Worm (Caenorhabditis elegans): Measurements from ENCODE around the gene K07E1.1.
A peak's percentile ranks its signal among the peaks of the same experiment; 100 is the strongest.

Gene K07E1.1

ce11 chrII:4518300-4518907 lies 32.5 kb upstream of the K07E1.1 start, which contains the start of gene hlh-1:
Gene hlh-1 (plus strand): TSS chrII:4518574.
- TF ChIP-seq lsy-2 (tag; optimal IDR thresholded peaks at IDR 0.05) (peak; percentile 77 to 94), blmp-1 (tag; optimal IDR thresholded peaks at IDR 0.05) (no peak), C16A3.4 (tag; optimal IDR thresholded peaks at IDR 0.05) (no peak), nhr-20 (tag; optimal IDR thresholded peaks at IDR 0.05) (peak; percentile 21), ets-5 (GFP tag; IDR thresholded peaks at IDR 0.05) (no peak), swsn-7 (tag; optimal IDR thresholded peaks at IDR 0.05) (peak; percentile 23), pqm-1 (tag; optimal IDR thresholded peaks at IDR 0.05) (no peak), aha-1 (tag; optimal IDR thresholded peaks at IDR 0.05) (no peak), unc-86 (tag; optimal IDR thresholded peaks at IDR 0.05) (no peak), ceh-88 (GFP tag; IDR thresholded peaks at IDR 0.05) (no peak), snu-23 (GFP tag; optimal IDR thresholded peaks at IDR 0.05) (peak; percentile 53), sptf-1 (tag; optimal IDR thresholded peaks at IDR 0.05) (no peak), ceh-63 (GFP tag; optimal IDR thresholded peaks at IDR 0.05) (no peak), egl-27 (tag; optimal IDR thresholded peaks at IDR 0.05) (no peak), hlh-17 (GFP tag; optimal IDR thresholded peaks at IDR 0.05; ENCODE audit: borderline replicate concordance) (no peak), rnt-1 (tag; optimal IDR thresholded peaks at IDR 0.05) (peak; percentile 82), fkh-10 (GFP tag; optimal IDR thresholded peaks at IDR 0.05) (no peak), mdl-1 (tag; optimal IDR thresholded peaks at IDR 0.05) (no peak), nhr-77 (tag; optimal IDR thresholded peaks at IDR 0.05) (no peak), dsc-1 (tag; optimal IDR thresholded peaks at IDR 0.05) (no peak), ama-1 (optimal IDR thresholded peaks at IDR 0.05) (no peak), irx-1 (tag; optimal IDR thresholded peaks at IDR 0.05) (no peak), grh-1 (GFP tag; IDR thresholded peaks at IDR 0.05) (no peak), nhr-84 (tag; optimal IDR thresholded peaks at IDR 0.05) (no peak), egl-13 (tag; optimal IDR thresholded peaks at IDR 0.05) (no peak), lin-14 (GFP tag; optimal IDR thresholded peaks at IDR 0.05) (peak; percentile 72), isw-1 (GFP tag; IDR thresholded peaks at IDR 0.05) (no peak), ceh-8 (GFP tag; optimal IDR thresholded peaks at IDR 0.05) (no peak), lin-35 (GFP tag; optimal IDR thresholded peaks at IDR 0.05) (no peak), zip-4 (GFP tag; optimal IDR thresholded peaks at IDR 0.05) (no peak), elt-2 (tag; optimal IDR thresholded peaks at IDR 0.05) (no peak), sup-37 (GFP tag; optimal IDR thresholded peaks at IDR 0.05) (no peak), dpl-1 (GFP tag; optimal IDR thresholded peaks at IDR 0.05) (no peak), lin-39 (tag; optimal IDR thresholded peaks at IDR 0.05) (no peak), lir-3 (tag; optimal IDR thresholded peaks at IDR 0.05; ENCODE audit: poor library complexity) (no peak), nhr-28 (tag; optimal IDR thresholded peaks at IDR 0.05) (no peak), zag-1 (tag; optimal IDR thresholded peaks at IDR 0.05) (no peak), ces-1 (GFP tag; optimal IDR thresholded peaks at IDR 0.05) (no peak), pax-3 (tag; optimal IDR thresholded peaks at IDR 0.05) (no peak), pag-3 (tag; optimal IDR thresholded peaks at IDR 0.05; ENCODE audit: borderline replicate concordance, insufficient read depth) (no peak), nhr-12 (tag; optimal IDR thresholded peaks at IDR 0.05) (no peak), efl-1 (optimal IDR thresholded peaks at IDR 0.05) (peak; percentile 16 to 18), efl-1 (GFP tag; optimal IDR thresholded peaks at IDR 0.05 in 1 of 2) (no peak), nhr-85 (tag) (no peak), elt-3 (tag; optimal IDR thresholded peaks at IDR 0.05) (no peak), F16B12.6 (tag; optimal IDR thresholded peaks at IDR 0.05) (no peak), snpc-4 (tag; optimal IDR thresholded peaks at IDR 0.05) (no peak), tbx-2 (tag; optimal IDR thresholded peaks at IDR 0.05) (peak; percentile 18), hlh-4 (tag; optimal IDR thresholded peaks at IDR 0.05) (no peak), nhr-71 (tag; optimal IDR thresholded peaks at IDR 0.05) (peak; percentile 79), jun-1 (tag; optimal IDR thresholded peaks at IDR 0.05) (no peak), nhr-47 (tag; optimal IDR thresholded peaks at IDR 0.05) (no peak), mep-1 (tag; optimal IDR thresholded peaks at IDR 0.05) (no peak)
